Worm (Caenorhabditis elegans): ENCODE results near the gene F14H12.3.
A peak's percentile ranks its signal among the peaks of the same experiment; 100 is the strongest.

F14H12.3 gene

DNA sequence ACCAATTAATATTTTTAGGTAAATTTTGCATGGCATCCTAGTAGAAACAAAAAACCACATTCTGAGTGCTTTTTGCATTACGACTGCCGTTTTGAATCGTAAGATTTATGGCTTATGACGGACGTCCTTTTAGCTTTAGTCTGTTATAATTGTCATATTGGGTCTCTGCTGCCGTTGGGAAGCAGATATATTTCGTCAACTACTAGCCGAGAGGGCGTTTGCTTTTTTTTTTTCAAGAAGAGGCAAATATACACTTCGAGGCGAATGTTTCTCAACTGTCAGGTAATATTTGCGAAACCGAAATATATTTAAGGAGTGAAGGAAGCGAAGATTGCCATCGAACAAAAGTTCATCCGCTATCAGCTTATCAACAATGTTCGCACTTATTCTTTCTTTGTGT is at the start of gene F14H12.3:
TSS of gene F14H12.3 (plus strand) at position 301 of the 400 bp plus-strand sequence.
- TF ChIP-seq sptf-1 (tag; optimal IDR thresholded peaks at IDR 0.05) (no peak), zip-8 (tag; optimal IDR thresholded peaks at IDR 0.05) (no peak), lin-32 (GFP tag; optimal IDR thresholded peaks at IDR 0.05) (no peak), blmp-1 (tag; optimal IDR thresholded peaks at IDR 0.05) (no peak), elt-3 (tag; optimal IDR thresholded peaks at IDR 0.05) (no peak), sem-2 (GFP tag; optimal IDR thresholded peaks at IDR 0.05) (no peak), nhr-237 (tag; optimal IDR thresholded peaks at IDR 0.05) (no peak), unc-62 (GFP tag; optimal IDR thresholded peaks at IDR 0.05) (no peak), ceh-83 (GFP tag; optimal IDR thresholded peaks at IDR 0.05) (no peak), lin-13 (tag; optimal IDR thresholded peaks at IDR 0.05) (no peak), pha-4 (tag; optimal IDR thresholded peaks at IDR 0.05) (no peak), bed-3 (GFP tag; optimal IDR thresholded peaks at IDR 0.05) (no peak)

DNA sequence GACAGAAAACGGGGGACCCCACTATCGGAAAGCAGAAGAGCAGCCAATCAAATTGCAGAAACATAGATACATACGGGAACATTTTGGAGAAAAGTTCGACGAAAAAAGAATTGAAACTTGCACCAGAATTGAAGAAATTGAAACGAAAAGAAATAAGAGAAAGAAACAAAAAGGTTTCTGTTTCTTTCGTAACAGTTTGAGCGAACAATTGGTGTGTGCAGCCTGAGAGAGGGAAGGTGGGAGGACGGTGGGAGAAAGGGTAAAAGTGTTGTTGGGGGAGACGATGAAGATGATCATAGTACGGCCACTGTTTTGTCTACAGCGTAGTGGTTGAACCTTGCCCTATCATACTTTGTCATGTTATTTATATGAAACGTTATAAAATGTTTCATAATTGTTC is 49.1 kb upstream of the F14H12.3 start:
- TF ChIP-seq hlh-1 (tag; optimal IDR thresholded peaks at IDR 0.05) (peak; percentile 63), ceh-83 (GFP tag; optimal IDR thresholded peaks at IDR 0.05) (peak; percentile 37), lsy-2 (tag; optimal IDR thresholded peaks at IDR 0.05) (no peak), cnd-1 (tag; optimal IDR thresholded peaks at IDR 0.05) (no peak), flh-1 (GFP tag; optimal IDR thresholded peaks at IDR 0.05) (no peak)

ce11 chrX:4295917-4296316 is 48.1 kb upstream of the F14H12.3 start:
- TF ChIP-seq elt-3 (tag; optimal IDR thresholded peaks at IDR 0.05) = no peak
- TF ChIP-seq blmp-1 (tag; optimal IDR thresholded peaks at IDR 0.05) = no peak

- TF ChIP-seq sptf-1 (tag; optimal IDR thresholded peaks at IDR 0.05) (no peak), cnd-1 (tag; optimal IDR thresholded peaks at IDR 0.05) (no peak), ceh-83 (GFP tag; optimal IDR thresholded peaks at IDR 0.05) (no peak), elt-1 (tag; optimal IDR thresholded peaks at IDR 0.05; ENCODE audit: borderline replicate concordance, insufficient read depth) (no peak), sem-2 (GFP tag; optimal IDR thresholded peaks at IDR 0.05) (no peak), ceh-43 (GFP tag; optimal IDR thresholded peaks at IDR 0.05) (no peak), ham-2 (GFP tag; optimal IDR thresholded peaks at IDR 0.05) (no peak), zip-8 (tag; optimal IDR thresholded peaks at IDR 0.05) (no peak), nhr-76 (tag; optimal IDR thresholded peaks at IDR 0.05) (no peak), unc-120 (tag; optimal IDR thresholded peaks at IDR 0.05; ENCODE audit: poor library complexity, severe bottlenecking) (no peak), nhr-28 (tag; optimal IDR thresholded peaks at IDR 0.05) (no peak), M03D4.4 (tag; optimal IDR thresholded peaks at IDR 0.05) (no peak), nhr-12 (tag; optimal IDR thresholded peaks at IDR 0.05) (no peak), ces-1 (GFP tag; optimal IDR thresholded peaks at IDR 0.05) (no peak), mls-2 (tag; optimal IDR thresholded peaks at IDR 0.05) (no peak), lin-32 (GFP tag; optimal IDR thresholded peaks at IDR 0.05) (no peak)
Measured at ce11 chrX:4297452-4297851, 46.6 kb upstream of the F14H12.3 start, which contains the start of gene paf-2. TSS of gene paf-2 (minus strand) at chrX:4297741.

ce11 chrX:4303200-4303599 is 40.8 kb upstream of the F14H12.3 start:
- no peak for TF ChIP-seq ceh-83 (GFP tag; optimal IDR thresholded peaks at IDR 0.05)
- no peak for TF ChIP-seq ztf-11 (tag; optimal IDR thresholded peaks at IDR 0.05)
- TF ChIP-seq elt-1 (tag; optimal IDR thresholded peaks at IDR 0.05; ENCODE audit: borderline replicate concordance, insufficient read depth) = no peak
- no peak for TF ChIP-seq pha-4 (tag; optimal IDR thresholded peaks at IDR 0.05)
- TF ChIP-seq unc-120 (tag; optimal IDR thresholded peaks at IDR 0.05; ENCODE audit: poor library complexity, severe bottlenecking) = no peak
- no peak for TF ChIP-seq lsy-2 (tag; optimal IDR thresholded peaks at IDR 0.05)
- TF ChIP-seq M03D4.4 (tag; optimal IDR thresholded peaks at IDR 0.05) = no peak
- TF ChIP-seq mab-5 (tag; optimal IDR thresholded peaks at IDR 0.05) = no peak
- TF ChIP-seq unc-39 (tag; optimal IDR thresholded peaks at IDR 0.05) = no peak
- no peak for TF ChIP-seq ceh-39 (tag; optimal IDR thresholded peaks at IDR 0.05)

ce11 chrX:4306861-4307260 is 37.2 kb upstream of the F14H12.3 start, which contains the start of gene pqn-15:
TSS of gene pqn-15 (minus strand) at chrX:4306961.
- TF ChIP-seq mep-1 (tag; optimal IDR thresholded peaks at IDR 0.05) = no peak
- no peak for TF ChIP-seq pha-4 (tag; optimal IDR thresholded peaks at IDR 0.05)
